Worm (Caenorhabditis elegans) whole organism, young adult: ENCODE measurements around the gene C55B6.5.
A peak's percentile ranks its signal among the peaks of the same experiment; 100 is the strongest.

ENCODE experiments used
- B0336.3 ChIP-seq: fragments of 200-800 bp; sonication (Bioruptor generic); IDR thresholded peaks from 2 replicates; pipeline ENCODE4 v1.3.6; 2022; ENCODE audit warnings: missing genetic modification characterization, missing compliant biosample characterization
- D2030.7 ChIP-seq: fragments of 200-800 bp; sonication (Bioruptor generic); IDR thresholded peaks from 2 replicates; pipeline ENCODE4 v1.3.6; 2022; ENCODE audit warnings: missing genetic modification reagents, missing genetic modification characterization, missing compliant biosample characterization
- F22D6.2 ChIP-seq: sonication (generic microtip); optimal IDR thresholded peaks from 2 replicates; lab custom pipeline; 2016; ENCODE audit warnings: mild to moderate bottlenecking, missing genetic modification characterization, missing compliant biosample characterization
- F33H1.4 ChIP-seq: fragments of 200-800 bp; sonication (Bioruptor generic); IDR thresholded peaks from 2 replicates; pipeline ENCODE4 v1.3.6; 2022; ENCODE audit warnings: missing genetic modification reagents, missing genetic modification characterization, missing compliant biosample characterization
- F37B4.10 ChIP-seq: fragments of 200-800 bp; sonication (Bioruptor generic); IDR thresholded peaks from 2 replicates; pipeline ENCODE4 v1.3.6; 2022; ENCODE audit warnings: missing genetic modification characterization, missing compliant biosample characterization
- F55B11.4 ChIP-seq: sonication (generic microtip); optimal IDR thresholded peaks from 2 replicates; lab custom pipeline; 2016; ENCODE audit warnings: missing compliant biosample characterization, missing genetic modification characterization, borderline replicate concordance; ENCODE audit not compliant: insufficient read depth
- K11D2.4 ChIP-seq: fragments of 200-800 bp; sonication (Bioruptor generic); IDR thresholded peaks from 2 replicates; pipeline ENCODE4 v1.3.6; 2022; ENCODE audit warnings: missing genetic modification reagents, missing genetic modification characterization, missing compliant biosample characterization
- K12H6.12 ChIP-seq: fragments of 200-800 bp; sonication (Bioruptor generic); optimal IDR thresholded peaks from 2 replicates; lab custom pipeline; 2018; ENCODE audit warnings: mild to moderate bottlenecking, missing genetic modification characterization, missing compliant biosample characterization
- T26A5.8 ChIP-seq: sonication (generic microtip); optimal IDR thresholded peaks from 2 replicates; lab custom pipeline; 2016; ENCODE audit warnings: missing genetic modification characterization, missing compliant biosample characterization
- Y53F4B.3 ChIP-seq: fragments of 200-800 bp; sonication (Bioruptor generic); IDR thresholded peaks from 2 replicates; pipeline ENCODE4 v1.3.6; 2022; ENCODE audit warnings: missing genetic modification reagents, missing genetic modification characterization, missing compliant biosample characterization
- Y53G8AR.9 ChIP-seq: fragments of 200-800 bp; sonication (Bioruptor generic); conservative IDR thresholded peaks from 2 replicates; pipeline ENCODE4 v1.3.6; 2022; ENCODE audit warnings: missing genetic modification reagents, missing genetic modification characterization, missing compliant biosample characterization
- Y56A3A.18 ChIP-seq: fragments of 200-800 bp; sonication (Bioruptor generic); IDR thresholded peaks from 2 replicates; pipeline ENCODE4 v1.3.6; 2022; ENCODE audit warnings: missing genetic modification reagents, missing genetic modification characterization, missing compliant biosample characterization
- ZK185.1 ChIP-seq: sonication (generic microtip); optimal IDR thresholded peaks from 2 replicates; lab custom pipeline; 2016; ENCODE audit warnings: mild to moderate bottlenecking, missing genetic modification characterization, missing compliant biosample characterization; ENCODE audit not compliant: poor library complexity, severe bottlenecking
- aptf-2 ChIP-seq: fragments of 200-800 bp; sonication (Bioruptor generic); conservative IDR thresholded peaks from 2 replicates; pipeline ENCODE4 v1.3.6; 2022; ENCODE audit warnings: missing genetic modification reagents, missing genetic modification characterization, missing compliant biosample characterization
- atf-7 ChIP-seq: sonication (generic microtip); optimal IDR thresholded peaks from 2 replicates; lab custom pipeline; 2017; ENCODE audit warnings: mild to moderate bottlenecking, missing genetic modification characterization, missing compliant biosample characterization
- attf-3 ChIP-seq: fragments of 200-800 bp; sonication (Bioruptor generic); conservative IDR thresholded peaks from 2 replicates; pipeline ENCODE4 v1.3.6; 2022; ENCODE audit warnings: missing genetic modification reagents, missing genetic modification characterization, missing compliant biosample characterization
- ccch-3 ChIP-seq: fragments of 200-800 bp; sonication (Bioruptor generic); optimal IDR thresholded peaks from 2 replicates; lab custom pipeline; 2018; ENCODE audit warnings: mild to moderate bottlenecking, missing genetic modification characterization, missing compliant biosample characterization
- cebp-1 ChIP-seq, 2 experiments: fragments of 200-800 bp in 1 of 2; sonication (Bioruptor generic) in 1 of 2; sonication (generic microtip) in 1 of 2; IDR thresholded peaks in 1 of 2; optimal IDR thresholded peaks in 1 of 2; 2 replicates each; pipeline versions ENCODE4 v1.3.6 to Lab custom; 2017 to 2022; ENCODE audit warnings: missing compliant biosample characterization in 2 of 2, missing genetic modification characterization in 2 of 2, mild to moderate bottlenecking in 1 of 2, missing genetic modification reagents in 1 of 2, moderate library complexity in 1 of 2
- ceh-40 ChIP-seq: fragments of 200-800 bp; sonication (Bioruptor generic); IDR thresholded peaks from 2 replicates; pipeline ENCODE4 v1.3.6; 2022; ENCODE audit warnings: missing genetic modification characterization, missing compliant biosample characterization
- dox-1 ChIP-seq: fragments of 200-800 bp; sonication (Bioruptor generic); IDR thresholded peaks from 2 replicates; pipeline ENCODE4 v1.3.6; 2022; ENCODE audit warnings: missing genetic modification reagents, missing genetic modification characterization, missing compliant biosample characterization
- dpff-1 ChIP-seq: sonication (generic microtip); optimal IDR thresholded peaks from 2 replicates; lab custom pipeline; 2017; ENCODE audit warnings: mild to moderate bottlenecking, missing genetic modification characterization, missing compliant biosample characterization
- efl-1 ChIP-seq: fragments of 150-350 bp; optimal IDR thresholded peaks from 2 replicates; lab custom pipeline; 2014; ENCODE audit warnings: missing biosample characterization, missing genetic modification reagents, missing genetic modification characterization
- ets-4 ChIP-seq: fragments of 200-800 bp; sonication (Bioruptor generic); optimal IDR thresholded peaks from 2 replicates; lab custom pipeline; 2018; ENCODE audit warnings: mild to moderate bottlenecking, missing genetic modification characterization, missing compliant biosample characterization
- hrde-1 ChIP-seq: sonication (generic microtip); optimal IDR thresholded peaks from 2 replicates; lab custom pipeline; 2016; ENCODE audit warnings: missing genetic modification characterization, mild to moderate bottlenecking, missing compliant biosample characterization, moderate library complexity, missing genotype, missing genetic modification reagents, borderline replicate concordance
- let-526 ChIP-seq: fragments of 200-800 bp; sonication (Bioruptor generic); IDR thresholded peaks from 2 replicates; pipeline ENCODE4 v1.3.6; 2022; ENCODE audit warnings: missing genetic modification reagents, missing genetic modification characterization, missing compliant biosample characterization
- let-607 ChIP-seq, 2 experiments: fragments of 200-800 bp in 1 of 2; sonication (Bioruptor generic) in 1 of 2; sonication (generic microtip) in 1 of 2; optimal IDR thresholded peaks; 2 replicates each; lab custom pipeline; 2016 to 2018; ENCODE audit warnings: mild to moderate bottlenecking in 2 of 2, missing compliant biosample characterization in 2 of 2, missing genetic modification characterization in 2 of 2, moderate library complexity in 2 of 2, missing genotype in 1 of 2
- lin-26 ChIP-seq: fragments of 200-800 bp; sonication (Bioruptor generic); IDR thresholded peaks from 2 replicates; pipeline ENCODE4 v1.3.6; 2022; ENCODE audit warnings: missing genetic modification reagents, missing genetic modification characterization, missing compliant biosample characterization
- lin-35 ChIP-seq, 3 experiments: fragments of 150-350 bp in 2 of 3; sonication (generic microtip) in 1 of 3; optimal IDR thresholded peaks; 2 replicates each; lab custom pipeline; 2014 to 2018; ENCODE audit warnings: missing biosample characterization in 3 of 3, missing genetic modification characterization in 3 of 3, missing genetic modification reagents in 3 of 3
- lin-40 ChIP-seq: sonication (generic microtip); optimal IDR thresholded peaks from 2 replicates; lab custom pipeline; 2016; ENCODE audit warnings: missing genetic modification characterization, mild to moderate bottlenecking, missing compliant biosample characterization, missing genotype, missing genetic modification reagents
- madf-6 ChIP-seq: fragments of 200-800 bp; sonication (Bioruptor generic); IDR thresholded peaks from 2 replicates; pipeline ENCODE4 v1.3.6; 2022; ENCODE audit warnings: missing genetic modification reagents, missing genetic modification characterization, missing compliant biosample characterization
- nfya-2 ChIP-seq: fragments of 200-800 bp; sonication (Bioruptor generic); IDR thresholded peaks from 2 replicates; pipeline ENCODE4 v1.3.6; 2022; ENCODE audit warnings: missing genetic modification reagents, missing genetic modification characterization, missing compliant biosample characterization
- nfyb-1 ChIP-seq: fragments of 200-800 bp; sonication (Bioruptor generic); IDR thresholded peaks from 2 replicates; pipeline ENCODE4 v1.3.6; 2022; ENCODE audit warnings: missing genetic modification reagents, missing genetic modification characterization, missing compliant biosample characterization
- nhr-27 ChIP-seq: fragments of 200-800 bp; sonication (Bioruptor generic); optimal IDR thresholded peaks from 2 replicates; lab custom pipeline; 2018; ENCODE audit warnings: mild to moderate bottlenecking, missing genetic modification characterization, moderate library complexity, missing compliant biosample characterization
- nhr-90 ChIP-seq: sonication (generic microtip); optimal IDR thresholded peaks from 2 replicates; lab custom pipeline; 2016; ENCODE audit warnings: missing genotype, mild to moderate bottlenecking, missing genetic modification characterization, missing compliant biosample characterization
- pbrm-1 ChIP-seq: fragments of 200-800 bp; sonication (Bioruptor generic); IDR thresholded peaks from 2 replicates; pipeline ENCODE4 v1.3.6; 2022; ENCODE audit warnings: missing genetic modification reagents, missing genetic modification characterization, missing compliant biosample characterization
- rec-8 ChIP-seq, 2 experiments: sonication (generic microtip); optimal IDR thresholded peaks; 2 replicates each; lab custom pipeline; 2016; ENCODE audit warnings: mild to moderate bottlenecking in 2 of 2, missing genetic modification characterization in 2 of 2, missing genetic modification reagents in 2 of 2, missing genotype in 2 of 2, missing biosample characterization in 1 of 2, missing compliant biosample characterization in 1 of 2, moderate library complexity in 1 of 2
- repo-1 ChIP-seq: sonication (generic microtip); optimal IDR thresholded peaks from 2 replicates; lab custom pipeline; 2017; ENCODE audit warnings: mild to moderate bottlenecking, missing genetic modification characterization, missing compliant biosample characterization
- tbp1 ChIP-seq: fragments of 200-800 bp; sonication (Bioruptor generic); optimal IDR thresholded peaks from 2 replicates; lab custom pipeline; 2018; ENCODE audit warnings: mild to moderate bottlenecking, missing genetic modification characterization, missing compliant biosample characterization
- tlf-1 ChIP-seq: fragments of 200-800 bp; sonication (Bioruptor generic); optimal IDR thresholded peaks from 2 replicates; lab custom pipeline; 2018; ENCODE audit warnings: mild to moderate bottlenecking, missing genetic modification characterization, missing compliant biosample characterization
- zfh-2 ChIP-seq: fragments of 200-800 bp; sonication (Bioruptor generic); conservative IDR thresholded peaks from 2 replicates; pipeline ENCODE4 v1.3.6; 2022; ENCODE audit warnings: missing genetic modification reagents, missing genetic modification characterization, missing compliant biosample characterization

The C55B6.5 gene

ce11 chrX:7230321-7230720 lies 25.2 kb upstream of the C55B6.5 start:
- TF ChIP-seq repo-1 (tag; lab: Kevin White, UChicago) (peak; percentile 22), nhr-90 (tag; lab: Kevin White, UChicago) (peak; percentile 9), tbp1 (GFP tag; lab: Kevin White, UChicago) (no peak), madf-6 (GFP tag; lab: Robert Waterston, UW) (no peak), lin-35 (GFP tag; optimal IDR thresholded peaks at IDR 0.05; lab: Kevin White, UChicago) (peak in 1 of 3 experiments; percentile 29), Y53G8AR.9 (GFP tag; lab: Robert Waterston, UW) (0 out of 2 replicates have a peak, but pooled peaks have one; percentile 15), lin-40 (tag; lab: Kevin White, UChicago) (peak; percentile 30), tlf-1 (GFP tag; lab: Kevin White, UChicago) (peak; percentile 7), dpff-1 (tag; lab: Kevin White, UChicago) (no peak), K12H6.12 (tag; lab: Kevin White, UChicago) (peak; percentile 5), cebp-1 (GFP tag; IDR thresholded peaks at IDR 0.05; lab: Robert Waterston, UW) (no peak), cebp-1 (tag; optimal IDR thresholded peaks at IDR 0.05; lab: Kevin White, UChicago) (peak; percentile 69), nhr-27 (tag; lab: Kevin White, UChicago) (no peak), lin-26 (no peak)

- no peak for TF ChIP-seq atf-7 (tag; lab: Kevin White, UChicago)
- TF ChIP-seq nfyb-1 (GFP tag; lab: Robert Waterston, UW) = no peak
- TF ChIP-seq ZK185.1 (tag; lab: Kevin White, UChicago) = no peak
- TF ChIP-seq B0336.3 (GFP tag; lab: Robert Waterston, UW) = no peak
- no peak for TF ChIP-seq dox-1 (GFP tag; lab: Robert Waterston, UW)
- TF ChIP-seq aptf-2 (GFP tag; lab: Robert Waterston, UW) = no peak
- no peak for TF ChIP-seq nhr-90 (tag; lab: Kevin White, UChicago)
- TF ChIP-seq ceh-40 (GFP tag; lab: Robert Waterston, UW) = no peak
- TF ChIP-seq hrde-1 (tag; lab: Kevin White, UChicago) = no peak
- TF ChIP-seq, all 124 proteins: peak for 0
Measured at ce11 chrX:7229357-7229756, 24.3 kb upstream of the C55B6.5 start.

- TF ChIP-seq F37B4.10 (GFP tag; lab: Robert Waterston, UW) = 0 out of 2 replicates have a peak, but pooled peaks have one; percentile 22
- TF ChIP-seq let-607 (tag; optimal IDR thresholded peaks at IDR 0.05; lab: Kevin White, UChicago) = no peak
- TF ChIP-seq K11D2.4 (GFP tag; lab: Robert Waterston, UW) = no peak
- no peak for TF ChIP-seq let-526
- TF ChIP-seq Y53G8AR.9 (GFP tag; lab: Robert Waterston, UW) = no peak
- TF ChIP-seq nfya-2 (GFP tag; lab: Robert Waterston, UW) = no peak
- TF ChIP-seq ceh-40 (GFP tag; lab: Robert Waterston, UW) = no peak
- no peak for TF ChIP-seq pbrm-1 (GFP tag; lab: Robert Waterston, UW)
- TF ChIP-seq ccch-3 (GFP tag; lab: Kevin White, UChicago) = no peak
Measured at ce11 chrX:7225028-7225427, 19.9 kb upstream of the C55B6.5 start.

- TF ChIP-seq atf-7 (tag; lab: Kevin White, UChicago) = no peak
- TF ChIP-seq rec-8 (tag; optimal IDR thresholded peaks at IDR 0.05; lab: Kevin White, UChicago) = no peak
- TF ChIP-seq D2030.7 (GFP tag; lab: Robert Waterston, UW) = no peak
- TF ChIP-seq attf-3 = 0 out of 2 replicates have a peak, but pooled peaks have one; percentile 11
- TF ChIP-seq Y53F4B.3 (GFP tag; lab: Robert Waterston, UW) = no peak
- TF ChIP-seq ets-4 (GFP tag; lab: Kevin White, UChicago) = no peak
- TF ChIP-seq efl-1 = no peak
- no peak for TF ChIP-seq cebp-1 (GFP tag; IDR thresholded peaks at IDR 0.05; lab: Robert Waterston, UW)
- TF ChIP-seq cebp-1 (tag; optimal IDR thresholded peaks at IDR 0.05; lab: Kevin White, UChicago) = no peak
- TF ChIP-seq hrde-1 (tag; lab: Kevin White, UChicago) = no peak
- TF ChIP-seq F22D6.2 (tag; lab: Kevin White, UChicago) = no peak
- TF ChIP-seq zfh-2 (GFP tag; lab: Robert Waterston, UW) = 0 out of 2 replicates have a peak, but pooled peaks have one; percentile 33
- no peak for TF ChIP-seq ZK185.1 (tag; lab: Kevin White, UChicago)
- no peak for TF ChIP-seq F55B11.4 (tag; lab: Kevin White, UChicago)
- 0 out of 2 replicates have a peak, but pooled peaks have one; percentile 9 for TF ChIP-seq F33H1.4 (GFP tag; lab: Robert Waterston, UW)
- TF ChIP-seq Y56A3A.18 = no peak
- no peak for TF ChIP-seq dox-1 (GFP tag; lab: Robert Waterston, UW)
- TF ChIP-seq madf-6 (GFP tag; lab: Robert Waterston, UW) = no peak
- TF ChIP-seq T26A5.8 (tag; lab: Kevin White, UChicago) = no peak
Measured at ce11 chrX:7224510-7224909, 19.4 kb upstream of the C55B6.5 start.
